Fruit fly (Drosophila melanogaster) whole organism, pupa: ENCODE measurements around the gene fipi.

ENCODE experiments used
- CG12605 ChIP-seq: fragments of 200-800 bp; sonication (Bioruptor generic); IDR thresholded peaks from 2 replicates; pipeline ENCODE4 v1.3.6; 2022; ENCODE audit warnings: missing biosample characterization, missing genetic modification characterization
- CG13204 ChIP-seq: fragments of 200-800 bp; sonication (Bioruptor generic); optimal IDR thresholded peaks from 2 replicates; lab custom pipeline; 2018; ENCODE audit warnings: missing biosample characterization, mild to moderate bottlenecking, missing genetic modification characterization, moderate library complexity
- CG14655 ChIP-seq: fragments of 200-800 bp; sonication (Bioruptor generic); optimal IDR thresholded peaks from 3 replicates; lab custom pipeline; 2017; ENCODE audit warnings: mild to moderate bottlenecking, missing biosample characterization, missing genetic modification reagents, missing genetic modification characterization
- CG4496 ChIP-seq: fragments of 200-800 bp; sonication (Bioruptor generic); IDR thresholded peaks from 3 replicates; pipeline ENCODE4 v1.3.6; 2022; ENCODE audit warnings: missing biosample characterization, missing genetic modification characterization
- CG8159 ChIP-seq: fragments of 200-800 bp; sonication (Bioruptor generic); optimal IDR thresholded peaks from 3 replicates; lab custom pipeline; 2018; ENCODE audit warnings: missing biosample characterization, mild to moderate bottlenecking, missing genetic modification characterization, moderate library complexity
- EcR ChIP-seq: fragments of 200-800 bp; sonication (Bioruptor generic); optimal IDR thresholded peaks from 3 replicates; lab custom pipeline; 2019; ENCODE audit warnings: missing biosample characterization, missing genetic modification characterization, mild to moderate bottlenecking, moderate library complexity, missing genetic modification reagents
- Ets98B ChIP-seq: fragments of 200-800 bp; sonication (Bioruptor generic); IDR thresholded peaks from 2 replicates; pipeline ENCODE4 v1.3.6; 2022; ENCODE audit warnings: missing biosample characterization, missing genetic modification characterization
- Pif1A ChIP-seq: fragments of 200-800 bp; sonication (Bioruptor generic); optimal IDR thresholded peaks from 3 replicates; lab custom pipeline; 2016; ENCODE audit warnings: missing biosample characterization, missing genetic modification characterization
- Pif1B ChIP-seq: fragments of 200-800 bp; sonication (Bioruptor generic); optimal IDR thresholded peaks from 3 replicates; lab custom pipeline; 2016; ENCODE audit warnings: missing biosample characterization, missing genetic modification characterization
- Snoo ChIP-seq: fragments of 200-800 bp; sonication (Bioruptor generic); optimal IDR thresholded peaks from 3 replicates; lab custom pipeline; 2017; ENCODE audit warnings: missing biosample characterization, mild to moderate bottlenecking, missing genetic modification characterization, inconsistent platforms

dm6 chr2L:4812261-4813022 lies 18.6 kb upstream of the fipi start, which contains the start of gene CG15629:
- no peak for TF ChIP-seq Snoo
- TF ChIP-seq Pif1A (GFP tag; lab: Kevin White, UChicago), result no peak
- no peak for TF ChIP-seq CG14655
- no peak for TF ChIP-seq Pif1B
- no peak for TF ChIP-seq CG13204 (GFP tag; lab: Kevin White, UChicago)
- TF ChIP-seq EcR (GFP tag; lab: Kevin White, UChicago), result no peak
- TF ChIP-seq CG8159 (tag; lab: Kevin White, UChicago), result no peak
- no peak for TF ChIP-seq CG4496 (GFP tag; lab: Robert Waterston, UW)
- TF ChIP-seq Ets98B (GFP tag; lab: Robert Waterston, UW), result no peak
- no peak for TF ChIP-seq CG12605 (GFP tag; lab: Robert Waterston, UW)
